Fruit fly (Drosophila melanogaster): Measurements from ENCODE around the gene CG44290.

DNA sequence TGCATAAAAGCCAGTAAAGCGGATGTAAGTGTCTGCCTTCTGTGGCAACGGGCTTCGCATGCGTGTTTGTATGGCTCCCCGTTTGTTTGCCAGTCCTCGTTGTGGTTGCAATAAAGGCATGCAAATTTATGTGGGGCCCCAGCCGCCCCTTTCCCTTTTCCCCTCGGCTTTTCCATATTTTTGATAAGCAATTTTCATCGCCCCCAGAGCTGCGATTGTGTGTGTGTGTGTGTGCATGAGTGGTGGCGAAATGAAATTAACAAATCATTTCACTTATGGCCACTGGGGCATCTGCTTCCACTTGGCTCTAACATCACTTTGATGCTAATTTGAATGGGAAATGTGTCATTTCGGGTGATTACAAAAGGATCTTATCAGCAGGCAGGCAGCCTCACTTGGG lies 46.9 kb upstream of the CG44290 start, which contains the start of gene Gr98a:
- TF ChIP-seq emc (GFP tag; optimal IDR thresholded peaks at IDR 0.05) (no peak), amos (GFP tag; IDR thresholded peaks at IDR 0.05; ENCODE audit: partially characterized antibody) (no peak), ttk (GFP tag; IDR thresholded peaks at IDR 0.05) (no peak), odd (GFP tag; optimal IDR thresholded peaks at IDR 0.05) (no peak), CG43689 (GFP tag; IDR thresholded peaks at IDR 0.05) (no peak), BEAF-32 (GFP tag; optimal IDR thresholded peaks at IDR 0.05) (no peak), ro (GFP tag; IDR thresholded peaks at IDR 0.05) (no peak), pfk (GFP tag; optimal IDR thresholded peaks at IDR 0.05) (no peak), CG9817 (tag; optimal IDR thresholded peaks at IDR 0.05) (no peak), CG1832 (GFP tag; optimal IDR thresholded peaks at IDR 0.05) (no peak)
